Worm (Caenorhabditis elegans): ENCODE measurements around the gene pei-2.

DNA sequence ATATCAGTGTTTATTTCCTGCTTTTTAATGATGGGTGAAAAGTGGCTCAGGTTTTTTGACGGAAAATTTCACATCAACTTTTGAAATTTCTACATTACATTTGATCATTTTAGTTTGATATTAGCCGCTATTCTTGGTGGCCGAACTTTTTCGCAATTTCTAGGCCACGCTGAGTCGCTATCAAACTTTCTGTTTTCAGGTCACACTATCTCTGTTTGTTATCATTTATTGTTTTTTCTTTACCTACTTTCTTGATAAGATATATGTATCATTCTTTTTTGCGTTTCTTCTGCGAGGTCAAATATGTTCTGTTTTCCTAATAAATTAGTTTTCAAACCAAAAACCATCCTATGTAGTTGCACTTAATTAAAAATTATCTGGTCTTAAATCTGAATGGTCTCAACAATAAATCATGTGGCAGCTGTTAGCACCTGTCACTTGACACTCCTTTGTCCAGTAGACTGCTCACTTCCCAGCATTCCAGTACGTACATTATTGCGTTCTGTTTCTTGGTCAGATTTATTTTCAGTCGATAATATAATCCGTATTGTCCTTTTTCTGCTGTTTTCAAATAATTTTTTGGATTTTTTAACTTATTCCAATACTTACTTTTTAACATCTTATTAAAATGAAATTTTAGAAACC is 37.1 kb upstream of the pei-2 start:
- TF ChIP-seq nhr-129 (tag; optimal IDR thresholded peaks at IDR 0.05) = no peak
- no peak for TF ChIP-seq ztf-11 (tag; optimal IDR thresholded peaks at IDR 0.05)
- TF ChIP-seq ama-1 (optimal IDR thresholded peaks at IDR 0.05) = no peak
- TF ChIP-seq lin-13 (GFP tag; optimal IDR thresholded peaks at IDR 0.05) = no peak
- TF ChIP-seq snpc-4 (tag; optimal IDR thresholded peaks at IDR 0.05) = no peak
- no peak for TF ChIP-seq aly-2 (tag; optimal IDR thresholded peaks at IDR 0.05)
- TF ChIP-seq lsy-2 (tag; optimal IDR thresholded peaks at IDR 0.05) = no peak
- no peak for TF ChIP-seq nhr-11 (tag; optimal IDR thresholded peaks at IDR 0.05)

All from whole organism, L2 larva.